Worm (Caenorhabditis elegans): ENCODE results near the gene F19C6.2.

- TF ChIP-seq nhr-11 (tag; optimal IDR thresholded peaks at IDR 0.05) = no peak
- TF ChIP-seq pha-4 (GFP tag; IDR thresholded peaks at IDR 0.05) = no peak
- TF ChIP-seq pha-4 (tag; optimal IDR thresholded peaks at IDR 0.05) = no peak
- no peak for TF ChIP-seq php-3 (GFP tag; IDR thresholded peaks at IDR 0.05)
- no peak for TF ChIP-seq lir-3 (tag; optimal IDR thresholded peaks at IDR 0.05)
- no peak for TF ChIP-seq unc-62 (GFP tag; optimal IDR thresholded peaks at IDR 0.05 in 1 of 2)
- TF ChIP-seq unc-62 (tag; optimal IDR thresholded peaks at IDR 0.05) = no peak
- TF ChIP-seq dve-1 (tag; optimal IDR thresholded peaks at IDR 0.05; ENCODE audit: insufficient read depth) = no peak
- no peak for TF ChIP-seq hlh-30 (tag; optimal IDR thresholded peaks at IDR 0.05; ENCODE audit: insufficient read depth)
- no peak for TF ChIP-seq nhr-237 (tag; optimal IDR thresholded peaks at IDR 0.05)
- no peak for TF ChIP-seq mdl-1 (tag; optimal IDR thresholded peaks at IDR 0.05)
- no peak for TF ChIP-seq ceh-32 (tag; optimal IDR thresholded peaks at IDR 0.05; ENCODE audit: poor library complexity)
- TF ChIP-seq arid-1 (GFP tag; conservative IDR thresholded peaks at IDR 0.05) = no peak
- TF ChIP-seq madf-5 (GFP tag; IDR thresholded peaks at IDR 0.05) = no peak
- TF ChIP-seq mxl-2 (GFP tag; conservative IDR thresholded peaks at IDR 0.05) = no peak
- no peak for TF ChIP-seq zfp-2 (tag; optimal IDR thresholded peaks at IDR 0.05)
These were observed 48.4 kb downstream of the F19C6.2 start, which contains the start of gene gnrr-3 for ce11 chrX:10049160-10049559.

Data from whole organism, L4 larva.